Fruit fly (Drosophila melanogaster) whole organism, embryonic: ENCODE measurements around the gene Pka-C1.
A peak's percentile ranks its signal among the peaks of the same experiment; 100 is the strongest.

Experiments used
- Atf3 ChIP-seq: fragments of 200-800 bp; sonication (Bioruptor generic); optimal IDR thresholded peaks from 3 replicates; lab custom pipeline; 2016; ENCODE audit warnings: missing biosample characterization, missing genetic modification characterization
- BtbVII ChIP-seq: fragments of 200-800 bp; sonication (Bioruptor generic); optimal IDR thresholded peaks from 3 replicates; lab custom pipeline; 2017; ENCODE audit warnings: missing biosample characterization, mild to moderate bottlenecking, missing genetic modification characterization
- CG10565 ChIP-seq: fragments of 200-800 bp; sonication (Bioruptor generic); optimal IDR thresholded peaks from 3 replicates; lab custom pipeline; 2016; ENCODE audit warnings: missing biosample characterization, mild to moderate bottlenecking, missing genetic modification characterization
- CG12104 ChIP-seq: fragments of 200-800 bp; sonication (Bioruptor generic); optimal IDR thresholded peaks from 3 replicates; lab custom pipeline; 2016; ENCODE audit warnings: missing biosample characterization, missing genetic modification characterization
- CG12236 ChIP-seq: fragments of 200-800 bp; sonication (Bioruptor generic); optimal IDR thresholded peaks from 2 replicates; lab custom pipeline; 2016; ENCODE audit warnings: missing biosample characterization, missing genetic modification characterization
- CG13296 ChIP-seq: fragments of 200-800 bp; sonication (Bioruptor generic); optimal IDR thresholded peaks from 3 replicates; lab custom pipeline; 2018; ENCODE audit warnings: missing biosample characterization, mild to moderate bottlenecking, missing genetic modification characterization
- CG13424 ChIP-seq: fragments of 200-800 bp; sonication (Bioruptor generic); optimal IDR thresholded peaks from 2 replicates; lab custom pipeline; 2019; ENCODE audit warnings: missing biosample characterization, mild to moderate bottlenecking, missing genetic modification characterization, moderate library complexity
- CG15479 ChIP-seq: fragments of 200-800 bp; sonication (Bioruptor generic); optimal IDR thresholded peaks from 3 replicates; lab custom pipeline; 2019; ENCODE audit warnings: missing biosample characterization, mild to moderate bottlenecking, missing genetic modification characterization, moderate library complexity
- CG17328 ChIP-seq: fragments of 200-800 bp; sonication (Bioruptor generic); IDR thresholded peaks from 2 replicates; pipeline ENCODE4 v1.3.6; 2022; ENCODE audit warnings: missing biosample characterization, missing genetic modification characterization
- CG2678 ChIP-seq: fragments of 200-800 bp; sonication (Bioruptor generic); optimal IDR thresholded peaks from 3 replicates; lab custom pipeline; 2019; ENCODE audit warnings: missing biosample characterization, mild to moderate bottlenecking, missing genetic modification characterization, moderate library complexity
- CG2712 ChIP-seq: fragments of 200-800 bp; optimal IDR thresholded peaks from 3 replicates; lab custom pipeline; 2019; ENCODE audit warnings: missing biosample characterization, mild to moderate bottlenecking, missing genetic modification characterization, moderate library complexity
- CG2889 ChIP-seq: fragments of 200-800 bp; sonication (Bioruptor generic); IDR thresholded peaks from 3 replicates; pipeline ENCODE4 v1.3.6; 2022; ENCODE audit warnings: missing biosample characterization, missing genetic modification characterization
- CG32767 ChIP-seq: fragments of 200-800 bp; sonication (Bioruptor generic); IDR thresholded peaks from 2 replicates; pipeline ENCODE4 v1.3.6; 2022; ENCODE audit warnings: missing biosample characterization, missing genetic modification characterization
- CG4730 ChIP-seq: fragments of 200-800 bp; sonication (Bioruptor generic); IDR thresholded peaks from 2 replicates; pipeline ENCODE4 v1.3.6; 2022; ENCODE audit warnings: missing biosample characterization, missing genetic modification characterization
- CG4820 ChIP-seq: fragments of 200-800 bp; sonication (Bioruptor generic); optimal IDR thresholded peaks from 3 replicates; lab custom pipeline; 2016; ENCODE audit warnings: missing biosample characterization, missing genetic modification characterization
- CG7556 ChIP-seq: fragments of 200-800 bp; sonication (Bioruptor generic); optimal IDR thresholded peaks from 2 replicates; lab custom pipeline; 2017; ENCODE audit warnings: missing biosample characterization, mild to moderate bottlenecking, missing genetic modification characterization
- CG8924 ChIP-seq: fragments of 200-800 bp; optimal IDR thresholded peaks from 3 replicates; lab custom pipeline; 2019; ENCODE audit warnings: missing biosample characterization, mild to moderate bottlenecking, missing genetic modification characterization, moderate library complexity
- CG9215 ChIP-seq: fragments of 200-800 bp; sonication (Bioruptor generic); IDR thresholded peaks from 2 replicates; pipeline ENCODE4 v1.3.6; 2022; ENCODE audit warnings: missing biosample characterization, missing genetic modification characterization
- CG9817 ChIP-seq: fragments of 200-800 bp; sonication (Bioruptor generic); optimal IDR thresholded peaks from 2 replicates; lab custom pipeline; 2018; ENCODE audit warnings: missing biosample characterization, mild to moderate bottlenecking, missing genetic modification characterization, moderate library complexity
- CG9932 ChIP-seq: fragments of 200-800 bp; sonication (Bioruptor generic); IDR thresholded peaks from 2 replicates; pipeline ENCODE4 v1.3.6; 2022; ENCODE audit warnings: missing biosample characterization, missing genetic modification characterization
- D ChIP-seq, 2 experiments: fragments of 200-800 bp in 1 of 2; fragments of >200 bp in 1 of 2; sonication (Bioruptor generic) in 1 of 2; optimal IDR thresholded peaks; 2 replicates in 1 of 2; 3 replicates in 1 of 2; lab custom pipeline; 2017; ENCODE audit warnings: mild to moderate bottlenecking in 1 of 2, missing biosample characterization in 1 of 2, missing genetic modification characterization in 1 of 2, missing genetic modification reagents in 1 of 2
- Dad ChIP-seq: fragments of 200-800 bp; sonication (Bioruptor generic); optimal IDR thresholded peaks from 3 replicates; lab custom pipeline; 2016; ENCODE audit warnings: missing biosample characterization, missing genetic modification characterization
- Eip74EF ChIP-seq, 2 experiments: fragments of 200-800 bp in 1 of 2; fragments of >200 bp in 1 of 2; sonication (Bioruptor generic) in 1 of 2; optimal IDR thresholded peaks; 2 replicates each; lab custom pipeline; 2017 to 2019; ENCODE audit warnings: missing biosample characterization in 2 of 2, missing genetic modification characterization in 2 of 2, mild to moderate bottlenecking in 1 of 2, moderate library complexity in 1 of 2
- Elba2 ChIP-seq: fragments of 200-800 bp; sonication (Bioruptor generic); optimal IDR thresholded peaks from 3 replicates; lab custom pipeline; 2016; ENCODE audit warnings: missing biosample characterization, missing genetic modification characterization
- H15 ChIP-seq: fragments of 200-800 bp; sonication (Bioruptor generic); IDR thresholded peaks from 3 replicates; pipeline ENCODE4 v1.3.6; 2022; ENCODE audit warnings: missing biosample characterization, missing genetic modification characterization
- Lhr ChIP-seq: fragments of 200-800 bp; sonication (Bioruptor generic); optimal IDR thresholded peaks from 3 replicates; lab custom pipeline; 2017; ENCODE audit warnings: mild to moderate bottlenecking, missing biosample characterization, missing genetic modification reagents, missing genetic modification characterization
- Lim3 ChIP-seq: fragments of 200-800 bp; sonication (Bioruptor generic); IDR thresholded peaks from 2 replicates; pipeline ENCODE4 v1.3.6; 2022; ENCODE audit warnings: missing biosample characterization, missing genetic modification characterization
- Nf-YB ChIP-seq: fragments of 200-800 bp; sonication (Bioruptor generic); optimal IDR thresholded peaks from 3 replicates; lab custom pipeline; 2019; ENCODE audit warnings: missing biosample characterization, mild to moderate bottlenecking, missing genetic modification characterization, moderate library complexity
- Scr ChIP-seq: fragments of 200-800 bp; sonication (Bioruptor generic); IDR thresholded peaks from 2 replicates; pipeline ENCODE4 v1.3.6; 2022; ENCODE audit warnings: missing biosample characterization, missing genetic modification characterization; ENCODE audit not compliant: partially characterized antibody
- Six4 ChIP-seq: fragments of 200-800 bp; sonication (Bioruptor generic); optimal IDR thresholded peaks from 2 replicates; lab custom pipeline; 2016; ENCODE audit warnings: missing biosample characterization, missing genetic modification characterization
- chif ChIP-seq, 2 experiments: fragments of 200-800 bp; sonication (Bioruptor generic); optimal IDR thresholded peaks; 3 replicates each; lab custom pipeline; 2016; ENCODE audit warnings: missing biosample characterization in 2 of 2, missing genetic modification characterization in 2 of 2
- chinmo ChIP-seq: fragments of 200-800 bp; sonication (Bioruptor generic); IDR thresholded peaks from 4 replicates; pipeline ENCODE4 v1.3.6; 2022; ENCODE audit warnings: missing biosample characterization, missing genetic modification characterization; ENCODE audit not compliant: partially characterized antibody
- crc ChIP-seq: fragments of 200-800 bp; sonication (Bioruptor generic); optimal IDR thresholded peaks from 2 replicates; lab custom pipeline; 2016; ENCODE audit warnings: missing biosample characterization, missing genetic modification characterization
- danr ChIP-seq: fragments of 200-800 bp; sonication (Bioruptor generic); IDR thresholded peaks from 2 replicates; pipeline ENCODE4 v1.3.6; 2022; ENCODE audit warnings: missing biosample characterization, missing genetic modification characterization
- dmrt99B ChIP-seq: fragments of 200-800 bp; sonication (Bioruptor generic); optimal IDR thresholded peaks from 2 replicates; lab custom pipeline; 2018; ENCODE audit warnings: missing biosample characterization, mild to moderate bottlenecking, missing genetic modification characterization, moderate library complexity
- fd3F ChIP-seq: fragments of 200-800 bp; sonication (Bioruptor generic); optimal IDR thresholded peaks from 2 replicates; lab custom pipeline; 2018; ENCODE audit warnings: missing biosample characterization, mild to moderate bottlenecking, missing genetic modification characterization, moderate library complexity
- grau ChIP-seq: fragments of 200-800 bp; optimal IDR thresholded peaks from 3 replicates; lab custom pipeline; 2019; ENCODE audit warnings: missing biosample characterization, mild to moderate bottlenecking, missing genetic modification characterization, moderate library complexity
- gsb ChIP-seq: fragments of 200-800 bp; sonication (Bioruptor generic); IDR thresholded peaks from 2 replicates; pipeline ENCODE4 v1.3.6; 2022; ENCODE audit warnings: missing biosample characterization, missing genetic modification characterization
- jumu ChIP-seq: fragments of 200-800 bp; sonication (Bioruptor generic); optimal IDR thresholded peaks from 3 replicates; lab custom pipeline; 2016; ENCODE audit warnings: missing biosample characterization, missing genetic modification characterization
- mam ChIP-seq: fragments of 200-800 bp; sonication (Bioruptor generic); optimal IDR thresholded peaks from 3 replicates; lab custom pipeline; 2016; ENCODE audit warnings: missing biosample characterization, missing genetic modification characterization
- nom ChIP-seq: fragments of 200-800 bp; sonication (Bioruptor generic); optimal IDR thresholded peaks from 2 replicates; lab custom pipeline; 2017; ENCODE audit warnings: missing biosample characterization, missing genetic modification characterization, mild to moderate bottlenecking, moderate library complexity, missing genetic modification reagents
- org-1 ChIP-seq: fragments of 200-800 bp; sonication (Bioruptor generic); optimal IDR thresholded peaks from 2 replicates; lab custom pipeline; 2017; ENCODE audit warnings: missing biosample characterization, missing genetic modification characterization
- pan ChIP-seq, 4 experiments: fragments of >200 bp in 3 of 4; fragments of 200-800 bp in 1 of 4; sonication (Bioruptor generic) in 1 of 4; optimal IDR thresholded peaks in 3 of 4; IDR thresholded peaks in 1 of 4; 2 replicates each; pipeline versions ENCODE4 v1.3.6 to Lab custom; 2017 to 2022; ENCODE audit warnings: missing biosample characterization in 2 of 4, missing genetic modification characterization in 2 of 4, mixed read lengths in 1 of 4
- pb ChIP-seq: fragments of 200-800 bp; sonication (Bioruptor generic); optimal IDR thresholded peaks from 3 replicates; lab custom pipeline; 2016; ENCODE audit warnings: missing biosample characterization, missing genetic modification characterization
- row ChIP-seq: fragments of 200-800 bp; sonication (Bioruptor generic); IDR thresholded peaks from 3 replicates; pipeline ENCODE4 v1.3.6; 2022; ENCODE audit warnings: missing biosample characterization, missing genetic modification characterization
- sens ChIP-seq: fragments of 200-800 bp; sonication (Bioruptor generic); peaks from one replicate; lab custom pipeline; 2016; ENCODE audit warnings: missing biosample characterization, missing genetic modification characterization
- slp2 ChIP-seq: fragments of 200-800 bp; sonication (Bioruptor generic); optimal IDR thresholded peaks from 2 replicates; lab custom pipeline; 2016; ENCODE audit warnings: missing biosample characterization, missing genetic modification characterization
- ttk ChIP-seq: fragments of 200-800 bp; sonication (Bioruptor generic); IDR thresholded peaks from 2 replicates; pipeline ENCODE4 v2.1.2; 2022; ENCODE audit warnings: missing biosample characterization, missing genetic modification characterization
- unpg ChIP-seq: fragments of 200-800 bp; sonication (Bioruptor generic); optimal IDR thresholded peaks from 3 replicates; lab custom pipeline; 2018; ENCODE audit warnings: missing biosample characterization, mild to moderate bottlenecking, missing genetic modification characterization, moderate library complexity
- vvl ChIP-seq: fragments of 200-800 bp; sonication (Bioruptor generic); IDR thresholded peaks from 2 replicates; pipeline ENCODE4 v1.3.6; 2022; ENCODE audit warnings: missing biosample characterization, missing genetic modification characterization
- zfh2 ChIP-seq: fragments of 200-800 bp; sonication (Bioruptor generic); optimal IDR thresholded peaks from 2 replicates; lab custom pipeline; 2016; ENCODE audit warnings: missing biosample characterization, missing genetic modification characterization

Pka-C1 gene

DNA sequence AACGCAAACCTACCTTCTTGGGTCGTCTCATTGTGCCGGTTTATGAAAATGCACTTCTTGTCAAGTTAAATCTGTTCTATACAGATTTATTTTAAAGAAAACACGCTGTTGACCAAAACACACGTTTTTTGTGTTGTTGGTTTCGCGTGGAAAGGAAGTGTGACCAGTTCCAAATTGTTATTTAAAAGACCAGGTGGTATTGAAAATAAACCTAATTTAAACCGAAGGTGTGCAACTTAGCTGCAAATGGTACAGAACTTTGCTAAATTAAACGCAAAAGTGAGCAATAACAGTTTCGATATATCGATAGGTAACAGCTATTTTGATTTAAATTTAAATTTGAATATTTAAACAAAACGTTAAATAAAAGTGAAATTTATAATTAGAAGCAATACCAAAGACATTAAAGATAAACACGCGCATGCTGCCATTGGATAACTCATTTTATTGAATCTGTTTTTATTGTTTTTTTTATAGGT lies 12.0 kb upstream of the Pka-C1 start, which contains the start of gene CG4364 (continued):
- no peak for TF ChIP-seq CG9817 (tag; lab: Kevin White, UChicago)
- peak; percentile 40 for TF ChIP-seq CG2712 (tag; lab: Kevin White, UChicago)
- TF ChIP-seq Lhr (GFP tag; lab: Kevin White, UChicago) = peak; percentile 55
- TF ChIP-seq CG9932 = no peak
- no peak for TF ChIP-seq row (GFP tag; lab: Robert Waterston, UW)
- no peak for TF ChIP-seq Nf-YB (GFP tag; lab: Kevin White, UChicago)
- no peak for TF ChIP-seq CG32767 (GFP tag; lab: Robert Waterston, UW)
- TF ChIP-seq pb (GFP tag; lab: Kevin White, UChicago) = no peak
- peak; percentile 63; the same call in 1 of the 2 replicates for TF ChIP-seq vvl (GFP tag; lab: Robert Waterston, UW)
- TF ChIP-seq ttk (GFP tag; lab: Robert Waterston, UW) = no peak
- no peak for TF ChIP-seq danr (GFP tag; lab: Robert Waterston, UW)
- no peak for TF ChIP-seq CG10565 (GFP tag; lab: Kevin White, UChicago)
- TF ChIP-seq Scr (GFP tag; lab: Robert Waterston, UW) = peak; percentile 77
- no peak for TF ChIP-seq chinmo (GFP tag; lab: Robert Waterston, UW)
- no peak for TF ChIP-seq CG4820 (GFP tag; lab: Kevin White, UChicago)
- no peak for TF ChIP-seq Dad (GFP tag; lab: Kevin White, UChicago)
- TF ChIP-seq gsb (GFP tag; lab: Robert Waterston, UW) = no peak
- TF ChIP-seq zfh2 (GFP tag; lab: Kevin White, UChicago) = no peak
- TF ChIP-seq pan (optimal IDR thresholded peaks at IDR 0.05; lab: Kevin White, UChicago) = no peak
- TF ChIP-seq pan (GFP tag; optimal IDR thresholded peaks at IDR 0.05 in 1 of 2, IDR thresholded peaks at IDR 0.05 in 1 of 2) = no peak
- TF ChIP-seq CG12236 (GFP tag; lab: Kevin White, UChicago) = no peak
- no peak for TF ChIP-seq Elba2 (GFP tag; lab: Kevin White, UChicago)
- no peak for TF ChIP-seq CG2889
- TF ChIP-seq grau (tag; lab: Kevin White, UChicago) = no peak
- no peak for TF ChIP-seq Lim3 (GFP tag; lab: Robert Waterston, UW)
- no peak for TF ChIP-seq D (optimal IDR thresholded peaks at IDR 0.05; lab: Kevin White, UChicago)
- no peak for TF ChIP-seq D (GFP tag; optimal IDR thresholded peaks at IDR 0.05; lab: Kevin White, UChicago)
- no peak for TF ChIP-seq CG8924 (tag; lab: Kevin White, UChicago)
- TF ChIP-seq mam (GFP tag; lab: Kevin White, UChicago) = no peak
- peak; percentile 82 for TF ChIP-seq sens (GFP tag; lab: Kevin White, UChicago)
- no peak for TF ChIP-seq dmrt99B
- no peak for TF ChIP-seq org-1 (GFP tag; lab: Kevin White, UChicago)
- no peak for TF ChIP-seq chif (GFP tag; optimal IDR thresholded peaks at IDR 0.05; lab: Kevin White, UChicago)
- no peak for TF ChIP-seq CG17328 (GFP tag; lab: Robert Waterston, UW)
- no peak for TF ChIP-seq nom (GFP tag; lab: Kevin White, UChicago)
- TF ChIP-seq fd3F (GFP tag; lab: Kevin White, UChicago) = no peak
- TF ChIP-seq slp2 = no peak
- TF ChIP-seq CG9215 (GFP tag; lab: Robert Waterston, UW) = no peak
- TF ChIP-seq CG15479 (GFP tag; lab: Kevin White, UChicago) = no peak
- TF ChIP-seq CG12104 (GFP tag; lab: Kevin White, UChicago) = no peak
- TF ChIP-seq Atf3 (GFP tag; lab: Kevin White, UChicago) = no peak
- TF ChIP-seq BtbVII (GFP tag; lab: Kevin White, UChicago) = no peak
- TF ChIP-seq Eip74EF (GFP tag; optimal IDR thresholded peaks at IDR 0.05; lab: Kevin White, UChicago) = no peak
- no peak for TF ChIP-seq Six4
- TF ChIP-seq CG13296 (GFP tag; lab: Kevin White, UChicago) = no peak
- no peak for TF ChIP-seq CG7556 (GFP tag; lab: Kevin White, UChicago)
- TF ChIP-seq CG2678 (tag; lab: Kevin White, UChicago) = no peak
- TF ChIP-seq unpg (GFP tag; lab: Kevin White, UChicago) = no peak
- TF ChIP-seq H15 = no peak
- TF ChIP-seq CG4730 = no peak
- no peak for TF ChIP-seq CG13424
- no peak for TF ChIP-seq jumu (GFP tag; lab: Kevin White, UChicago)
- TF ChIP-seq crc (GFP tag; lab: Kevin White, UChicago) = no peak
